Fruit fly (Drosophila melanogaster) whole organism, embryonic: ENCODE measurements around the gene CG31548.

Source experiments
- CG1024 ChIP-seq: fragments of 200-800 bp; sonication (Bioruptor generic); IDR thresholded peaks from 2 replicates; pipeline ENCODE4 v1.3.6; 2022; ENCODE audit warnings: missing biosample characterization, missing genetic modification characterization
- CG14441 ChIP-seq: fragments of 200-800 bp; sonication (Bioruptor generic); IDR thresholded peaks from 2 replicates; pipeline ENCODE4 v1.3.6; 2022; ENCODE audit warnings: missing biosample characterization, missing genetic modification characterization
- CG14667 ChIP-seq: fragments of 200-800 bp; sonication (Bioruptor generic); IDR thresholded peaks from 2 replicates; pipeline ENCODE4 v1.3.6; 2022; ENCODE audit warnings: missing biosample characterization, missing genetic modification characterization
- CG14860 ChIP-seq: fragments of 200-800 bp; sonication (Bioruptor generic); IDR thresholded peaks from 3 replicates; pipeline ENCODE4 v1.3.6; 2022; ENCODE audit warnings: missing biosample characterization, missing genetic modification characterization; ENCODE audit not compliant: partially characterized antibody
- CG16813 ChIP-seq: fragments of 200-800 bp; sonication (Bioruptor generic); IDR thresholded peaks from 3 replicates; pipeline ENCODE4 v1.3.6; 2022; ENCODE audit warnings: missing biosample characterization, missing genetic modification characterization; ENCODE audit not compliant: partially characterized antibody
- CG1792 ChIP-seq: fragments of 200-800 bp; sonication (Bioruptor generic); optimal IDR thresholded peaks from 2 replicates; lab custom pipeline; 2016; ENCODE audit warnings: missing biosample characterization, missing genetic modification characterization
- CG30403 ChIP-seq: fragments of 200-800 bp; sonication (Bioruptor generic); optimal IDR thresholded peaks from 3 replicates; lab custom pipeline; 2016; ENCODE audit warnings: missing biosample characterization, missing genetic modification characterization
- CG31224 ChIP-seq: fragments of 200-800 bp; sonication (Bioruptor generic); IDR thresholded peaks from 2 replicates; pipeline ENCODE4 v1.3.6; 2022; ENCODE audit warnings: missing biosample characterization, missing genetic modification characterization
- CG32767 ChIP-seq: fragments of 200-800 bp; sonication (Bioruptor generic); IDR thresholded peaks from 2 replicates; pipeline ENCODE4 v1.3.6; 2022; ENCODE audit warnings: missing biosample characterization, missing genetic modification characterization
- CG4282 ChIP-seq: fragments of 200-800 bp; sonication (Bioruptor generic); optimal IDR thresholded peaks from 2 replicates; lab custom pipeline; 2016; ENCODE audit warnings: missing biosample characterization, missing genetic modification characterization
- CG4360 ChIP-seq: fragments of 200-800 bp; sonication (Bioruptor generic); IDR thresholded peaks from 2 replicates; pipeline ENCODE4 v1.3.6; 2022; ENCODE audit warnings: missing biosample characterization, missing genetic modification characterization
- CG4617 ChIP-seq: fragments of 200-800 bp; sonication (Bioruptor generic); optimal IDR thresholded peaks from 3 replicates; lab custom pipeline; 2016; ENCODE audit warnings: missing biosample characterization, missing genetic modification characterization, borderline replicate concordance
- CG8281 ChIP-seq: fragments of 200-800 bp; sonication (Bioruptor generic); optimal IDR thresholded peaks from 2 replicates; lab custom pipeline; 2018; ENCODE audit warnings: missing biosample characterization, mild to moderate bottlenecking, missing genetic modification characterization, moderate library complexity
- CG8290 ChIP-seq, 3 experiments: fragments of 200-800 bp; sonication (Bioruptor generic); optimal IDR thresholded peaks; 2 replicates each; lab custom pipeline; 2016 to 2019; ENCODE audit warnings: missing biosample characterization in 3 of 3, missing genetic modification characterization in 3 of 3, mild to moderate bottlenecking in 2 of 3, moderate library complexity in 1 of 3
- CG8388 ChIP-seq: fragments of 200-800 bp; sonication (Bioruptor generic); optimal IDR thresholded peaks from 2 replicates; lab custom pipeline; 2019; ENCODE audit warnings: missing biosample characterization, mild to moderate bottlenecking, missing genetic modification characterization, moderate library complexity
- CG8478 ChIP-seq: fragments of >200 bp; optimal IDR thresholded peaks from 2 replicates; lab custom pipeline; 2018
- Camta ChIP-seq: fragments of 200-800 bp; sonication (Bioruptor generic); optimal IDR thresholded peaks from 2 replicates; lab custom pipeline; 2016; ENCODE audit warnings: missing biosample characterization, missing genetic modification characterization
- E2f1 ChIP-seq: fragments of 200-800 bp; sonication (Bioruptor generic); IDR thresholded peaks from 2 replicates; pipeline ENCODE4 v1.3.6; 2022; ENCODE audit warnings: missing biosample characterization, missing genetic modification characterization
- Fer3 ChIP-seq: fragments of 200-800 bp; sonication (Bioruptor generic); optimal IDR thresholded peaks from 2 replicates; lab custom pipeline; 2018; ENCODE audit warnings: missing biosample characterization, mild to moderate bottlenecking, missing genetic modification characterization, moderate library complexity
- HLH3B ChIP-seq: fragments of 200-800 bp; sonication (Bioruptor generic); IDR thresholded peaks from 2 replicates; pipeline ENCODE4 v1.3.6; 2022; ENCODE audit warnings: missing biosample characterization, missing genetic modification characterization
- HLHmδ ChIP-seq: fragments of 200-800 bp; sonication (Bioruptor generic); optimal IDR thresholded peaks from 2 replicates; lab custom pipeline; 2018; ENCODE audit warnings: missing biosample characterization, mild to moderate bottlenecking, missing genetic modification characterization, moderate library complexity
- Max ChIP-seq: fragments of 200-800 bp; sonication (Bioruptor generic); optimal IDR thresholded peaks from 2 replicates; lab custom pipeline; 2016; ENCODE audit warnings: missing biosample characterization, mild to moderate bottlenecking, missing genetic modification characterization
- Mrtf ChIP-seq: fragments of 200-800 bp; sonication (Bioruptor generic); IDR thresholded peaks from 3 replicates; pipeline ENCODE4 v1.3.6; 2022; ENCODE audit warnings: missing biosample characterization, missing genetic modification characterization
- Myb ChIP-seq: fragments of 200-800 bp; sonication (Bioruptor generic); optimal IDR thresholded peaks from 2 replicates; lab custom pipeline; 2016; ENCODE audit warnings: missing biosample characterization, missing genetic modification characterization
- NfI ChIP-seq: fragments of 200-800 bp; sonication (Bioruptor generic); optimal IDR thresholded peaks from 3 replicates; lab custom pipeline; 2018; ENCODE audit warnings: missing biosample characterization, mild to moderate bottlenecking, missing genetic modification characterization, moderate library complexity
- Sox100B ChIP-seq: fragments of 200-800 bp; sonication (Bioruptor generic); optimal IDR thresholded peaks from 3 replicates; lab custom pipeline; 2018; ENCODE audit warnings: missing biosample characterization, mild to moderate bottlenecking, missing genetic modification characterization
- TFAM ChIP-seq: fragments of 200-800 bp; sonication (Bioruptor generic); optimal IDR thresholded peaks from 2 replicates; lab custom pipeline; 2017; ENCODE audit warnings: missing biosample characterization, missing genetic modification characterization, inconsistent platforms
- Xrp1 ChIP-seq: fragments of 200-800 bp; sonication (Bioruptor generic); IDR thresholded peaks from 2 replicates; pipeline ENCODE4 v1.3.6; 2022; ENCODE audit warnings: missing biosample characterization, missing genetic modification characterization
- amos ChIP-seq: fragments of 200-800 bp; sonication (Bioruptor generic); IDR thresholded peaks from 2 replicates; pipeline ENCODE4 v1.3.6; 2022; ENCODE audit warnings: missing biosample characterization, missing genetic modification characterization; ENCODE audit not compliant: partially characterized antibody
- ato ChIP-seq: fragments of 200-800 bp; sonication (Bioruptor generic); IDR thresholded peaks from 2 replicates; pipeline ENCODE4 v1.3.6; 2022; ENCODE audit warnings: missing biosample characterization, missing genetic modification characterization; ENCODE audit not compliant: partially characterized antibody
- bbx ChIP-seq: fragments of 200-800 bp; sonication (Bioruptor generic); IDR thresholded peaks from 2 replicates; pipeline ENCODE4 v1.3.6; 2022; ENCODE audit warnings: missing biosample characterization, missing genetic modification characterization; ENCODE audit not compliant: partially characterized antibody
- cad ChIP-seq: fragments of >200 bp; optimal IDR thresholded peaks from 2 replicates; lab custom pipeline; 2017; ENCODE audit warnings: missing biosample characterization, missing genetic modification characterization
- cato ChIP-seq: fragments of 200-800 bp; sonication (Bioruptor generic); optimal IDR thresholded peaks from 2 replicates; lab custom pipeline; 2016; ENCODE audit warnings: missing biosample characterization, missing genetic modification characterization, borderline replicate concordance
- chn ChIP-seq: fragments of 200-800 bp; sonication (Bioruptor generic); optimal IDR thresholded peaks from 2 replicates; lab custom pipeline; 2016; ENCODE audit warnings: missing biosample characterization, missing genetic modification characterization
- cwo ChIP-seq: fragments of 200-800 bp; sonication (Bioruptor generic); optimal IDR thresholded peaks from 3 replicates; lab custom pipeline; 2017; ENCODE audit warnings: missing biosample characterization, missing genetic modification characterization, mild to moderate bottlenecking, moderate library complexity, missing genetic modification reagents
- dati ChIP-seq: fragments of 200-800 bp; sonication (Bioruptor generic); IDR thresholded peaks from 2 replicates; pipeline ENCODE4 v1.3.6; 2022; ENCODE audit warnings: missing biosample characterization, missing genetic modification characterization
- dmrt11E ChIP-seq: fragments of 200-800 bp; sonication (Bioruptor generic); optimal IDR thresholded peaks from 3 replicates; lab custom pipeline; 2018; ENCODE audit warnings: missing biosample characterization, mild to moderate bottlenecking, missing genetic modification characterization, moderate library complexity
- dysf ChIP-seq: fragments of 200-800 bp; sonication (Bioruptor generic); IDR thresholded peaks from 3 replicates; pipeline ENCODE4 v1.3.6; 2022; ENCODE audit warnings: missing biosample characterization, missing genetic modification characterization
- exex ChIP-seq: fragments of 200-800 bp; sonication (Bioruptor generic); optimal IDR thresholded peaks from 4 replicates; lab custom pipeline; 2018; ENCODE audit warnings: missing biosample characterization, mild to moderate bottlenecking, missing genetic modification characterization, moderate library complexity
- fd64A ChIP-seq: fragments of 200-800 bp; sonication (Bioruptor generic); optimal IDR thresholded peaks from 3 replicates; lab custom pipeline; 2018; ENCODE audit warnings: missing biosample characterization, mild to moderate bottlenecking, missing genetic modification characterization
- hkb ChIP-seq, 2 experiments: fragments of 200-800 bp in 1 of 2; fragments of >200 bp in 1 of 2; sonication (Bioruptor generic) in 1 of 2; IDR thresholded peaks in 1 of 2; optimal IDR thresholded peaks in 1 of 2; 2 replicates each; pipeline versions ENCODE4 v1.3.6 to Lab custom; 2017 to 2022; ENCODE audit warnings: missing biosample characterization in 1 of 2, missing genetic modification characterization in 1 of 2
- kni ChIP-seq: fragments of 200-800 bp; sonication (Bioruptor generic); optimal IDR thresholded peaks from 3 replicates; lab custom pipeline; 2017; ENCODE audit warnings: mild to moderate bottlenecking, missing biosample characterization, missing genetic modification reagents, missing genetic modification characterization
- psq ChIP-seq: fragments of 200-800 bp; sonication (Bioruptor generic); optimal IDR thresholded peaks from 2 replicates; lab custom pipeline; 2017; ENCODE audit warnings: missing biosample characterization, missing genetic modification characterization
- slou ChIP-seq: fragments of 200-800 bp; sonication (Bioruptor generic); optimal IDR thresholded peaks from 3 replicates; lab custom pipeline; 2016; ENCODE audit warnings: missing biosample characterization, missing genetic modification characterization
- tap ChIP-seq: fragments of 200-800 bp; optimal IDR thresholded peaks from 3 replicates; lab custom pipeline; 2019; ENCODE audit warnings: missing biosample characterization, mild to moderate bottlenecking, missing genetic modification characterization, moderate library complexity
- toy ChIP-seq: fragments of 200-800 bp; sonication (Bioruptor generic); IDR thresholded peaks from 2 replicates; pipeline ENCODE4 v1.3.6; 2022; ENCODE audit warnings: missing biosample characterization, missing genetic modification characterization
- vvl ChIP-seq: fragments of 200-800 bp; sonication (Bioruptor generic); IDR thresholded peaks from 2 replicates; pipeline ENCODE4 v1.3.6; 2022; ENCODE audit warnings: missing biosample characterization, missing genetic modification characterization

Gene CG31548

DNA sequence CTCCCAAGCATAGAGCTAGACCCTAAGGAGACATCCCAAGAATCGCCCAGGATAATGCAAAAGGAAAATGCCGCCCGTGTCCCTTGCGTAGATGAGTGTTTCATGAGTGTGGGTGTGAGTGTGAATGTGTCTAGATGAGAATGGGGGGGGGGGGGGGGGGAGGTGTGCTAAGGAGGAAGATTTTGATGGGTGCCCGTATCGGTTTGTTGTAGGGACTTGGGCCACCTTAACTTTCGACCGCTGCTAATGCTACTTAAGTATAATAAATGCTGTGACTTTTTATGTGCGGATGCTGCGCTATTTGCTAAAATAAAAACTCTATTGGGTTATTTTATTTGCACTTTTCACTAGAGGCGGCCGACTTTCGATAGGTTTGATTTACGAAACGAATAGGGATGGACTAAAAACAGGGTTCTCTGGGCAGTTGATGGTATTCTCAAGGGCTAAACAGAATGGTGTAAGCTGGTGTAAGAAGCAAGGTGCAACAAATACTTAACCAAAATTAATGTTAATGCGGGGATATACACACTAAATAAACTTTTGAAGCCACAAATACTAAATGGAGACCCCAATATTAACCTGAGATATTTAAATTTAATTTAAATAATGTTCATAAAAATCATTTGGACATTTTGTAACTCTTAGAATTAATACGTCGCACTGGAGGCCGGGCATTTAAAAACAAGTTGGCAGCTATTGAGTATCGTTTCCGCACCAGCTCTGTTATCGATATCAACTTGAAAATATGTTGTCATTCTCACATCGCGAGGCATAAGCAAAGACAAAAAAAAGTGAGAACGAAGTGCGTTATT, 32.5 kb upstream of the CG31548 start, which contains the start of the genes Xe7 and Atg17 (continued):
- TF ChIP-seq dmrt11E (peak; percentile 86), cato (GFP tag; lab: Kevin White, UChicago) (peak; percentile 92), Xrp1 (GFP tag; lab: Robert Waterston, UW) (peak; percentile 85), amos (GFP tag; lab: Robert Waterston, UW) (peak; percentile 59), CG1792 (GFP tag; lab: Kevin White, UChicago) (peak; percentile 43), fd64A (GFP tag; lab: Kevin White, UChicago) (no peak), CG30403 (GFP tag; lab: Kevin White, UChicago) (peak; percentile 97), cad (GFP tag; lab: Kevin White, UChicago) (no peak), E2f1 (GFP tag; lab: Robert Waterston, UW) (peak; percentile 90), dysf (GFP tag; lab: Robert Waterston, UW) (peak; percentile 94), CG31224 (GFP tag; lab: Robert Waterston, UW) (peak; percentile 87), chn (GFP tag; lab: Kevin White, UChicago) (peak; percentile 92), ato (GFP tag; lab: Robert Waterston, UW) (no peak), Myb (GFP tag; lab: Kevin White, UChicago) (peak; percentile 66), Sox100B (peak; percentile 89), CG8281 (tag; lab: Kevin White, UChicago) (peak; percentile 79), CG8478 (lab: Kevin White, UChicago) (no peak), hkb (optimal IDR thresholded peaks at IDR 0.05; lab: Kevin White, UChicago) (peak; percentile 76), hkb (GFP tag; IDR thresholded peaks at IDR 0.05; lab: Robert Waterston, UW) (peak; percentile 74), psq (GFP tag; lab: Kevin White, UChicago) (peak; percentile 23), CG14860 (GFP tag; lab: Robert Waterston, UW) (no peak; the same call in 2 of the 3 replicates), TFAM (peak; percentile 16), NfI (peak; percentile 95), HLH3B (GFP tag; lab: Robert Waterston, UW) (peak; percentile 84), CG8290 (GFP tag; optimal IDR thresholded peaks at IDR 0.05; lab: Kevin White, UChicago) (peak; percentile 85), CG8290 (tag; optimal IDR thresholded peaks at IDR 0.05; lab: Kevin White, UChicago) (peak; percentile 26 to 74), CG14441 (GFP tag; lab: Robert Waterston, UW) (peak; percentile 93), Camta (GFP tag; lab: Kevin White, UChicago) (peak; percentile 84), toy (GFP tag; lab: Robert Waterston, UW) (peak; percentile 80), Max (GFP tag; lab: Kevin White, UChicago) (peak; percentile 91), CG32767 (GFP tag; lab: Robert Waterston, UW) (peak; percentile 81), CG4360 (GFP tag; lab: Robert Waterston, UW) (no peak), CG4282 (peak; percentile 61), HLHmδ (GFP tag; lab: Kevin White, UChicago) (no peak), CG8388 (GFP tag; lab: Kevin White, UChicago) (peak; percentile 85), kni (peak; percentile 10), bbx (0 out of 2 replicates have a peak, but pooled peaks have one; percentile 25), CG16813 (GFP tag; lab: Robert Waterston, UW) (peak; percentile 65; the same call in 2 of the 3 replicates), slou (GFP tag; lab: Kevin White, UChicago) (peak; percentile 90), Fer3 (tag; lab: Kevin White, UChicago) (peak; percentile 92), vvl (GFP tag; lab: Robert Waterston, UW) (peak; percentile 83), exex (tag; lab: Kevin White, UChicago) (no peak), dati (GFP tag; lab: Robert Waterston, UW) (peak; percentile 68), CG4617 (GFP tag; lab: Kevin White, UChicago) (peak; percentile 76), tap (tag; lab: Kevin White, UChicago) (peak; percentile 64), CG14667 (GFP tag; lab: Robert Waterston, UW) (peak; percentile 90), cwo (peak; percentile 68), Mrtf (GFP tag; lab: Robert Waterston, UW) (peak; percentile 89; the same call in 2 of the 3 replicates), CG1024 (GFP tag; lab: Robert Waterston, UW) (0 out of 2 replicates have a peak, but pooled peaks have one; percentile 20)
